Worm (Caenorhabditis elegans) whole organism, L1 larva: Measurements from ENCODE around the gene C17H11.1.
"Not testable (repeated sequence)": the region's sequence is repeated elsewhere in the genome, so short reads cannot be mapped to it uniquely, and the experiment has no call there.

ENCODE experiments used
- C16A3.4 ChIP-seq: fragments of 150-350 bp; optimal IDR thresholded peaks from 2 replicates; lab custom pipeline; 2014; ENCODE audit warnings: missing biosample characterization, missing genetic modification characterization
- F16B12.6 ChIP-seq: fragments of 150-350 bp; optimal IDR thresholded peaks from 2 replicates; lab custom pipeline; 2014; ENCODE audit warnings: missing biosample characterization, missing genetic modification characterization
- aha-1 ChIP-seq: fragments of 150-350 bp; optimal IDR thresholded peaks from 2 replicates; lab custom pipeline; 2014; ENCODE audit warnings: missing biosample characterization, missing genetic modification characterization
- alr-1 ChIP-seq: fragments of 200-800 bp; sonication (Bioruptor generic); optimal IDR thresholded peaks from 2 replicates; lab custom pipeline; 2018; ENCODE audit warnings: borderline replicate concordance, mild to moderate bottlenecking, missing genetic modification characterization, missing compliant biosample characterization
- blmp-1 ChIP-seq: fragments of 150-350 bp; optimal IDR thresholded peaks from 2 replicates; lab custom pipeline; 2014; ENCODE audit warnings: missing biosample characterization, missing genetic modification characterization
- ceh-8 ChIP-seq: fragments of 200-800 bp; sonication (Bioruptor generic); optimal IDR thresholded peaks from 2 replicates; lab custom pipeline; 2018; ENCODE audit warnings: mild to moderate bottlenecking, missing genetic modification characterization, moderate library complexity, missing compliant biosample characterization
- ceh-82 ChIP-seq, 3 experiments: fragments of 150-350 bp in 1 of 3; sonication (generic microtip) in 2 of 3; optimal IDR thresholded peaks; 2 replicates each; lab custom pipeline; 2014 to 2017; ENCODE audit warnings: missing biosample characterization in 3 of 3, missing genetic modification characterization in 3 of 3
- dsc-1 ChIP-seq: sonication (generic microtip); optimal IDR thresholded peaks from 2 replicates; lab custom pipeline; 2016; ENCODE audit warnings: mild to moderate bottlenecking, missing genetic modification characterization, missing compliant biosample characterization
- efl-1 ChIP-seq, 4 experiments: fragments of 150-350 bp; optimal IDR thresholded peaks in 3 of 4; peaks in 1 of 4; 1 replicate in 1 of 4; 2 replicates in 3 of 4; lab custom pipeline; 2014; ENCODE audit warnings: missing biosample characterization in 2 of 4, missing genetic modification characterization in 2 of 4, missing genetic modification reagents in 2 of 4
- egl-27 ChIP-seq, 2 experiments: fragments of 150-350 bp in 1 of 2; sonication (generic microtip); optimal IDR thresholded peaks; 3 replicates each; lab custom pipeline; 2017 to 2018; ENCODE audit warnings: missing biosample characterization in 2 of 2, missing genetic modification characterization in 2 of 2, missing genetic modification reagents in 2 of 2
- elt-3 ChIP-seq, 6 experiments: fragments of 150-350 bp in 1 of 6; sonication (generic microtip); optimal IDR thresholded peaks; 2 replicates each; lab custom pipeline; 2017 to 2018; ENCODE audit warnings: missing biosample characterization in 6 of 6, missing genetic modification characterization in 6 of 6, inconsistent platforms in 1 of 6
- fkh-4 ChIP-seq: sonication (generic microtip); optimal IDR thresholded peaks from 2 replicates; lab custom pipeline; 2016; ENCODE audit warnings: missing compliant biosample characterization, missing genetic modification characterization, borderline replicate concordance
- fkh-8 ChIP-seq: sonication (generic microtip); optimal IDR thresholded peaks from 2 replicates; lab custom pipeline; 2016; ENCODE audit warnings: mild to moderate bottlenecking, missing genetic modification characterization, missing compliant biosample characterization
- grh-1 ChIP-seq: fragments of 200-800 bp; sonication (Bioruptor generic); IDR thresholded peaks from 2 replicates; pipeline ENCODE4 v1.3.6; 2022; ENCODE audit warnings: missing genetic modification reagents, missing genetic modification characterization, missing compliant biosample characterization
- hlh-4 ChIP-seq: sonication (generic microtip); optimal IDR thresholded peaks from 2 replicates; lab custom pipeline; 2016; ENCODE audit warnings: mild to moderate bottlenecking, missing genetic modification characterization, missing compliant biosample characterization
- hpl-2 ChIP-seq: fragments of 150-350 bp; optimal IDR thresholded peaks from 2 replicates; lab custom pipeline; 2014; ENCODE audit warnings: missing biosample characterization, missing genetic modification reagents, missing genetic modification characterization
- irx-1 ChIP-seq: sonication (generic microtip); optimal IDR thresholded peaks from 2 replicates; lab custom pipeline; 2016; ENCODE audit warnings: missing genetic modification characterization, missing compliant biosample characterization
- jun-1 ChIP-seq: fragments of 150-350 bp; optimal IDR thresholded peaks from 2 replicates; lab custom pipeline; 2014; ENCODE audit warnings: missing biosample characterization, missing genetic modification reagents, missing genetic modification characterization
- lin-13 ChIP-seq: fragments of 150-350 bp; optimal IDR thresholded peaks from 2 replicates; lab custom pipeline; 2014; ENCODE audit warnings: missing biosample characterization, missing genetic modification reagents, missing genetic modification characterization
- lin-14 ChIP-seq: fragments of 200-800 bp; sonication (Bioruptor generic); optimal IDR thresholded peaks from 2 replicates; lab custom pipeline; 2018; ENCODE audit warnings: mild to moderate bottlenecking, missing genetic modification characterization, moderate library complexity, missing compliant biosample characterization
- lin-35 ChIP-seq, 2 experiments: fragments of 150-350 bp; optimal IDR thresholded peaks; 2 replicates each; lab custom pipeline; 2014; ENCODE audit warnings: missing biosample characterization in 2 of 2, missing genetic modification characterization in 2 of 2, missing genetic modification reagents in 2 of 2
- lsy-2 ChIP-seq, 2 experiments: fragments of 150-350 bp; optimal IDR thresholded peaks; 2 replicates each; lab custom pipeline; 2014; ENCODE audit warnings: missing biosample characterization in 2 of 2, missing genetic modification characterization in 2 of 2
- mab-9 ChIP-seq: fragments of 200-800 bp; sonication (Bioruptor generic); IDR thresholded peaks from 2 replicates; pipeline ENCODE4 v1.3.6; 2022; ENCODE audit warnings: missing genetic modification reagents, missing genetic modification characterization, missing compliant biosample characterization
- mdl-1 ChIP-seq, 2 experiments: fragments of 150-350 bp; optimal IDR thresholded peaks; 2 replicates each; lab custom pipeline; 2014 to 2017; ENCODE audit warnings: missing biosample characterization in 2 of 2, missing genetic modification characterization in 2 of 2, inconsistent platforms in 1 of 2
- mep-1 ChIP-seq: fragments of 150-350 bp; optimal IDR thresholded peaks from 2 replicates; lab custom pipeline; 2014; ENCODE audit warnings: missing biosample characterization, missing genetic modification characterization
- nhr-12 ChIP-seq: sonication (generic microtip); optimal IDR thresholded peaks from 2 replicates; lab custom pipeline; 2017; ENCODE audit warnings: missing biosample characterization, missing genetic modification characterization
- nhr-20 ChIP-seq: sonication (generic microtip); optimal IDR thresholded peaks from 2 replicates; lab custom pipeline; 2016; ENCODE audit warnings: mild to moderate bottlenecking, missing genetic modification characterization, missing compliant biosample characterization
- nhr-237 ChIP-seq: fragments of 150-350 bp; optimal IDR thresholded peaks from 2 replicates; lab custom pipeline; 2014; ENCODE audit warnings: missing biosample characterization, missing genetic modification characterization
- nhr-47 ChIP-seq: sonication (generic microtip); optimal IDR thresholded peaks from 2 replicates; lab custom pipeline; 2016; ENCODE audit warnings: mild to moderate bottlenecking, missing genetic modification characterization, moderate library complexity, missing compliant biosample characterization
- nhr-71 ChIP-seq: sonication (generic microtip); optimal IDR thresholded peaks from 2 replicates; lab custom pipeline; 2016; ENCODE audit warnings: mild to moderate bottlenecking, missing genetic modification characterization, moderate library complexity, missing compliant biosample characterization
- nhr-77 ChIP-seq: fragments of 150-350 bp; optimal IDR thresholded peaks from 2 replicates; lab custom pipeline; 2014; ENCODE audit warnings: missing biosample characterization, missing genetic modification characterization
- nhr-85 ChIP-seq: sonication (generic microtip); peaks from one replicate; lab custom pipeline; 2016; ENCODE audit warnings: missing genetic modification characterization, inconsistent platforms, missing compliant biosample characterization
- nhr-90 ChIP-seq: sonication (generic microtip); optimal IDR thresholded peaks from 2 replicates; lab custom pipeline; 2016; ENCODE audit warnings: mild to moderate bottlenecking, missing genetic modification characterization, missing compliant biosample characterization; ENCODE audit not compliant: poor library complexity
- rnt-1 ChIP-seq: sonication (generic microtip); optimal IDR thresholded peaks from 2 replicates; lab custom pipeline; 2016; ENCODE audit warnings: mild to moderate bottlenecking, missing genetic modification characterization, moderate library complexity, missing compliant biosample characterization
- skn-1 ChIP-seq: fragments of 150-350 bp; optimal IDR thresholded peaks from 2 replicates; lab custom pipeline; 2014; ENCODE audit warnings: missing biosample characterization, missing genetic modification characterization
- snu-23 ChIP-seq: sonication (generic microtip); optimal IDR thresholded peaks from 2 replicates; lab custom pipeline; 2016; ENCODE audit warnings: missing genetic modification characterization, missing compliant biosample characterization
- sox-4 ChIP-seq: sonication (generic microtip); optimal IDR thresholded peaks from 2 replicates; lab custom pipeline; 2016; ENCODE audit warnings: missing genetic modification characterization, missing compliant biosample characterization
- swsn-7 ChIP-seq: sonication (generic microtip); optimal IDR thresholded peaks from 2 replicates; lab custom pipeline; 2016; ENCODE audit warnings: missing genetic modification characterization, missing compliant biosample characterization
- unc-130 ChIP-seq: fragments of 150-350 bp; optimal IDR thresholded peaks from 2 replicates; lab custom pipeline; 2017; ENCODE audit warnings: missing biosample characterization, missing genetic modification characterization, inconsistent platforms
- unc-86 ChIP-seq: sonication (generic microtip); optimal IDR thresholded peaks from 2 replicates; lab custom pipeline; 2016; ENCODE audit warnings: missing genetic modification characterization, missing compliant biosample characterization
- xbp-1 ChIP-seq: sonication (generic microtip); optimal IDR thresholded peaks from 2 replicates; lab custom pipeline; 2016; ENCODE audit warnings: missing genetic modification characterization, missing compliant biosample characterization

C17H11.1 gene

DNA sequence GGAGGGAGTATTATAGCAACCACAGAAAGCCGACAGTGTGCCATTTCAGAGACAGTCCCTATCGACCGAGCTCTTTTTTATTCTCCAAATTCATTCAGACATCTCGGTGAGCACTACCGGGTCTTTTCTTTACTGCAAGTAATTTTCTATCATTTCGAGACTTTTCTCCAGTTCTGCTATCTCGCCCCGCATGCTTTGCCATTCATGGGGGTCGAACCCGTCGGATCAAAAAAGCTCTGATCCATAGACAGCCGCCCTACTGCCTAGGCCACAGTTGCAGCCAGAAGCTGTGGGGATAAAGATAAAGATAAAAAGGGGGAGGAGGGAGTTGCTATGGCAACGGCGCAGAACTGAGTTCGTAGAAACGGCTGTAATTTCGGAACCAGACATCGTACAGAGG, 22.3 kb upstream of the C17H11.1 start:
- TF ChIP-seq dsc-1 (tag; lab: Kevin White, UChicago) = peak; percentile 50
- no peak for TF ChIP-seq mab-9
- TF ChIP-seq blmp-1 (tag; lab: Kevin White, UChicago) = no peak
- no peak for TF ChIP-seq efl-1 (optimal IDR thresholded peaks at IDR 0.05; lab: Kevin White, UChicago)
- no peak for TF ChIP-seq efl-1 (GFP tag; optimal IDR thresholded peaks at IDR 0.05 in 1 of 2; lab: Kevin White, UChicago)
- TF ChIP-seq ceh-8 (GFP tag; lab: Kevin White, UChicago) = peak; percentile 16
- no peak for TF ChIP-seq nhr-71 (tag; lab: Kevin White, UChicago)
- TF ChIP-seq nhr-47 (tag; lab: Kevin White, UChicago) = peak; percentile 39
- peak; percentile 4 for TF ChIP-seq swsn-7 (tag; lab: Kevin White, UChicago)
- no peak for TF ChIP-seq grh-1 (GFP tag; lab: Robert Waterston, UW)
- TF ChIP-seq fkh-4 (tag; lab: Kevin White, UChicago) = no peak
- TF ChIP-seq sox-4 (tag; lab: Kevin White, UChicago) = peak; percentile 64
- TF ChIP-seq fkh-8 (tag; lab: Kevin White, UChicago) = peak; percentile 84
- TF ChIP-seq elt-3 (tag; optimal IDR thresholded peaks at IDR 0.05; lab: Kevin White, UChicago) = no peak
- no peak for TF ChIP-seq aha-1 (tag; lab: Kevin White, UChicago)

DNA sequence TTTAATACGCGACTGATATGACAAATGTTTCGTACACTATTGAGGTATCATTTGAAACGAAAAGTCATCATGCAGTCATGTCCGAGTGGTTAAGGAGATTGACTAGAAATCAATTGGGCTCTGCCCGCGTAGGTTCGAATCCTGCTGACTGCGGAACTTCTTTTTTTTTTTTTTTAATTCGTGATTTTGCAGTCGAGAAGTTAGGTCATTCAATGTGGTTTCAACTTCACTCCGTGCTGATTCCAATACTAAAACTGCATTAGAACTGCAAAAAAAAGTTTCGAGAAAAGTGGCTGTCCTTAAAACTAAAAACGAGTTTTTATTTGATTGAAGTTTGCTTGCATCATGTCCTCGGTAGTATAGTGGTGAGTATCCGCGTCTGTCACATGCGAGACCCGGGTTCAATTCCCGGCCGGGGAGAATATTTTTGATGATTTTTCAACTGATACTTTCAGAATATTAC, 19.3 kb upstream of the C17H11.1 start:
- TF ChIP-seq lin-35 (GFP tag; optimal IDR thresholded peaks at IDR 0.05; lab: Kevin White, UChicago) (peak in 1 of 2 experiments; percentile 29), nhr-71 (tag; lab: Kevin White, UChicago) (peak; percentile 25), mdl-1 (tag; optimal IDR thresholded peaks at IDR 0.05; lab: Kevin White, UChicago) (peak in 1 of 2 experiments; percentile 4), snu-23 (peak; percentile 47), swsn-7 (tag; lab: Kevin White, UChicago) (peak; percentile 12), nhr-47 (tag; lab: Kevin White, UChicago) (peak; percentile 29), efl-1 (GFP tag; optimal IDR thresholded peaks at IDR 0.05 in 1 of 2; lab: Kevin White, UChicago) (peak in 1 of 2 experiments; percentile 54), rnt-1 (tag; lab: Kevin White, UChicago) (peak; percentile 19), nhr-90 (tag; lab: Kevin White, UChicago) (peak; percentile 10)
- TF ChIP-seq efl-1 (optimal IDR thresholded peaks at IDR 0.05; lab: Kevin White, UChicago) = not testable (repeated sequence)

DNA sequence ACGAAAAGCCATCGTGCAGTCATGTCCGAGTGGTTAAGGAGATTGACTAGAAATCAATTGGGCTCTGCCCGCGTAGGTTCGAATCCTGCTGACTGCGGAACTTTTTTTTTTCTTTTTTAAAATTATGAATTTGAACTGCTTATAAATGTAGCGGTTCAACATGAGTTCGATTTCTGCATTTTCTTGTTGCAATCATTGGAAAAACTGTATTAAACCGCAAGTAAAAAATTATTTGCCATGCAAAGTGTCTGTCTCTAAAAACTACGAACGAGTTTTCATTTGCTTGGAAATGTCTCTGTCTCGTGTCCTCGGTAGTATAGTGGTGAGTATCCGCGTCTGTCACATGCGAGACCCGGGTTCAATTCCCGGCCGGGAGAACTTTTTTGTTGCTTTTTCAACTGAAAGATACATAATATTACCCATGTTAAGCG, 18.2 kb upstream of the C17H11.1 start:
- peak; percentile 8 for TF ChIP-seq mep-1 (tag; lab: Kevin White, UChicago)
- peak in 1 of 2 experiments; percentile 46 for TF ChIP-seq lsy-2 (tag; optimal IDR thresholded peaks at IDR 0.05; lab: Kevin White, UChicago)
- peak in 1 of 2 experiments; percentile 18 for TF ChIP-seq efl-1 (optimal IDR thresholded peaks at IDR 0.05; lab: Kevin White, UChicago)
- TF ChIP-seq efl-1 (GFP tag; optimal IDR thresholded peaks at IDR 0.05 in 1 of 2; lab: Kevin White, UChicago) = peak in 1 of 2 experiments; percentile 65
- peak; percentile 6 to 48 for TF ChIP-seq lin-35 (GFP tag; optimal IDR thresholded peaks at IDR 0.05; lab: Kevin White, UChicago)
- peak; percentile 1 for TF ChIP-seq unc-130 (tag; lab: Kevin White, UChicago)
- peak; percentile 22 for TF ChIP-seq xbp-1 (tag; lab: Kevin White, UChicago)
- TF ChIP-seq rnt-1 (tag; lab: Kevin White, UChicago) = peak; percentile 48
- TF ChIP-seq nhr-77 (tag; lab: Kevin White, UChicago) = peak; percentile 20
- TF ChIP-seq lin-13 (GFP tag; lab: Kevin White, UChicago) = peak; percentile 7
- peak; percentile 16 for TF ChIP-seq jun-1 (tag; lab: Kevin White, UChicago)
- peak in 1 of 2 experiments; percentile 70 for TF ChIP-seq mdl-1 (tag; optimal IDR thresholded peaks at IDR 0.05; lab: Kevin White, UChicago)
- TF ChIP-seq irx-1 = peak; percentile 2
- peak; percentile 43 for TF ChIP-seq C16A3.4 (tag; lab: Kevin White, UChicago)
- TF ChIP-seq lin-14 (GFP tag; lab: Kevin White, UChicago) = peak; percentile 2
- TF ChIP-seq nhr-85 = peak; percentile 68
- TF ChIP-seq ceh-82 (tag; optimal IDR thresholded peaks at IDR 0.05; lab: Kevin White, UChicago) = peak in 1 of 3 experiments; percentile 46
- TF ChIP-seq snu-23 = peak; percentile 59

DNA sequence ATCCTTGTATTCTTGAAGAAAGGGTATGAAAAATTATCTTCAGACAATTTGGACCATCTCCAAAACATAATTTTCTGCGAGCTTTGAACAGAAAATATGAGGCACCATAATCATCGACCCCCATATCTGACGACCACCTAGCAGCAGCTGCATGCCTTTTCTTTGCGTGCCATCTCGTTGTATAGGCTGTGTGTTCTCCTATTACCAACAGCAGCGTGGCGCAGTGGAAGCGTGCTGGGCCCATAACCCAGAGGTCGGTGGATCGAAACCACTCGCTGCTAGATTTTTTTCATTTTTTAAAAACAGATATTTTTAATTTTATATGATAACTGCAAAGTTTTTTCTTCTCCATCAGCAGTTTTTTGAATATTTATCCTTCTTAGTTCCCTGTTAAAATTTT, 17.7 kb upstream of the C17H11.1 start:
- peak; percentile 41 for TF ChIP-seq unc-86
- TF ChIP-seq nhr-20 = no peak
- peak; percentile 35 for TF ChIP-seq skn-1 (tag; lab: Kevin White, UChicago)
- TF ChIP-seq mab-9 = no peak
- TF ChIP-seq egl-27 (tag; optimal IDR thresholded peaks at IDR 0.05; lab: Kevin White, UChicago) = no peak
- no peak for TF ChIP-seq alr-1 (tag; lab: Kevin White, UChicago)
- TF ChIP-seq ceh-82 (tag; optimal IDR thresholded peaks at IDR 0.05; lab: Kevin White, UChicago) = peak in 2 of 3 experiments; percentile 28 to 35
- no peak for TF ChIP-seq hlh-4 (tag; lab: Kevin White, UChicago)
- TF ChIP-seq nhr-237 = no peak
- TF ChIP-seq nhr-47 (tag; lab: Kevin White, UChicago) = peak; percentile 49
- TF ChIP-seq nhr-12 (tag; lab: Kevin White, UChicago) = no peak
- no peak for TF ChIP-seq elt-3 (tag; optimal IDR thresholded peaks at IDR 0.05; lab: Kevin White, UChicago)
- TF ChIP-seq fkh-4 (tag; lab: Kevin White, UChicago) = no peak
- TF ChIP-seq sox-4 (tag; lab: Kevin White, UChicago) = no peak
- no peak for TF ChIP-seq fkh-8 (tag; lab: Kevin White, UChicago)
- no peak for TF ChIP-seq efl-1 (optimal IDR thresholded peaks at IDR 0.05; lab: Kevin White, UChicago)
- peak in 1 of 2 experiments; percentile 82 for TF ChIP-seq efl-1 (GFP tag; optimal IDR thresholded peaks at IDR 0.05 in 1 of 2; lab: Kevin White, UChicago)
- TF ChIP-seq snu-23 = peak; percentile 3
- no peak for TF ChIP-seq hpl-2 (GFP tag; lab: Kevin White, UChicago)
- TF ChIP-seq F16B12.6 (tag; lab: Kevin White, UChicago) = no peak
- peak in 1 of 2 experiments; percentile 4 for TF ChIP-seq mdl-1 (tag; optimal IDR thresholded peaks at IDR 0.05; lab: Kevin White, UChicago)
